Worm (Caenorhabditis elegans): ENCODE results near the gene C41H7.2.

DNA sequence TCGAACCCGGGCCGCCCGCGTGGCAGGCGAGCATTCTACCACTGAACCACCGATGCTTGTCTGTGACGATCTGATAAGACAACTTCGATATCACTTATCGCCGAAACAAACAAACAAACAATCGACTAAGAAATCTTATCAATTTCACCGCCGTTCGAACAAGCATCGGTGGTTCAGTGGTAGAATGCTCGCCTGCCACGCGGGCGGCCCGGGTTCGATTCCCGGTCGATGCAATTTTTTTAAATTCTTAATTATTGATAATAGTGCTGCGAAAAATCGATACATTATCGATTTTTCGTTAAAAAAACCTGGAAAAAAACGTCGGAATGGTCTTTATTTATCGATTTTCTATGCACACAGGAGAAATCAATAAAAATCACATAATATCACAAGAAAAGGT, 47.6 kb downstream of the C41H7.2 start:
- TF ChIP-seq unc-130 (tag; optimal IDR thresholded peaks at IDR 0.05) (no peak), ztf-11 (tag; optimal IDR thresholded peaks at IDR 0.05) (no peak)

Measured in whole organism, L1 larva.